Worm (Caenorhabditis elegans) whole organism, mixed stage, embryonic: ENCODE measurements around the gene ttr-53.

ENCODE experiments used
- lsy-2 ChIP-seq: fragments of 150-350 bp; optimal IDR thresholded peaks from 2 replicates; lab custom pipeline; 2014; ENCODE audit warnings: missing biosample characterization, missing genetic modification characterization
- pha-4 ChIP-seq: fragments of 150-350 bp; optimal IDR thresholded peaks from 2 replicates; lab custom pipeline; 2018; ENCODE audit warnings: missing biosample characterization, missing genetic modification reagents, missing genetic modification characterization
- ztf-11 ChIP-seq: fragments of 150-350 bp; optimal IDR thresholded peaks from 2 replicates; lab custom pipeline; 2014; ENCODE audit warnings: missing biosample characterization, missing genetic modification characterization

DNA sequence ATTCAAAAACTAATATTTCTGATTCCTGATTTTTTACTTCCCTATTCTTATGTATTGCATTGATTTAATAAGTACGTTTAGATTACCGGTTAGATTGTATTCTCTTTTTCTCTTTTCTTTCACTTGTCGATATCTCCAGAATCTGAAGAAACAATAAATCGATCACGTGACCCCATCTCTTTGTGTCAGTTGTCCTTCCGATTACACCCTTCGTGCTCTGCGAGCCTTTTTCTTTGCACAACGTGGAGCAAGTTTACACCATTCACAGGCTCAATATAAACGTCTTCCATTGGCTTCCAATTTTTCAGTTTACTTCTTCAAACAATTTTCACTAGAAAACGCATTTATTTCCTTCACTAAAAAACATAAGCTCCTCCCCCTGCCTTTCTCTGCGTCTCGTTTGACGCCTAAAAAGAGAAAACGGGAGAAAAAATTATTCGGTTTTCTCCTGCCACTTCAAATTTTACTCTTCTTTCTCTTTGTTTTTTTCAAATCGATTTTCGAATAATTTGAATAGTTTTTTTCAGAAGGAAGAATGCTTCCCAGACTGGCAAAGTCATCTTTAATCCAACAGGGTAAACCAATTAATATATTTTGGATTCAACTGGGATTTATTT, 22.4 kb downstream of the ttr-53 start, which contains the start of gene gta-1:
- TF ChIP-seq ztf-11 (tag; lab: Kevin White, UChicago) (no peak), lsy-2 (tag; lab: Kevin White, UChicago) (no peak), pha-4 (tag; lab: Kevin White, UChicago) (no peak)
